Fruit fly (Drosophila melanogaster) whole organism, embryonic: Measurements from ENCODE around the gene Zpr1.

ENCODE experiments used
- CG12219 ChIP-seq: fragments of 200-800 bp; sonication (Bioruptor generic); optimal IDR thresholded peaks from 3 replicates; lab custom pipeline; 2018; ENCODE audit warnings: missing biosample characterization, mild to moderate bottlenecking, missing genetic modification characterization
- CG17186 ChIP-seq: fragments of 200-800 bp; sonication (Bioruptor generic); optimal IDR thresholded peaks from 3 replicates; lab custom pipeline; 2017; ENCODE audit warnings: missing biosample characterization, missing genetic modification reagents, missing genetic modification characterization
- Hmx ChIP-seq: fragments of 200-800 bp; sonication (Bioruptor generic); optimal IDR thresholded peaks from 2 replicates; lab custom pipeline; 2016; ENCODE audit warnings: missing biosample characterization, missing genetic modification characterization
- en ChIP-seq: fragments of 200-800 bp; sonication (Bioruptor generic); optimal IDR thresholded peaks from 2 replicates; lab custom pipeline; 2016; ENCODE audit warnings: missing biosample characterization, missing genetic modification characterization

DNA sequence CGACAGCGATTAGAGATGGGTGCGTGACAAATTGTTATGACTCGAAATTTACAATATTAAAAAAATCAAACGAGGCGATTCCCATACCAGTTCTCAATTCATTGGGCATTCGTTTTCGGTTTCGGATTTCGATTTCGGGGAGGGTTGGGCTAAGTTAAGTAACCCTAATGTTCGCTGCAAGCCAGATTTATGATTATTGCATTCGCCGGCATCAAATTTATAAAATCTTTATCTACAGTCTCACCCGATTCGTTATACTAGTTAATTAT, 33.9 kb downstream of the Zpr1 start:
- TF ChIP-seq CG12219 (no peak), Hmx (no peak), CG17186 (GFP tag; lab: Kevin White, UChicago) (no peak), en (GFP tag; lab: Kevin White, UChicago) (no peak)
